Worm (Caenorhabditis elegans): ENCODE data around the gene C49H3.12.

DNA sequence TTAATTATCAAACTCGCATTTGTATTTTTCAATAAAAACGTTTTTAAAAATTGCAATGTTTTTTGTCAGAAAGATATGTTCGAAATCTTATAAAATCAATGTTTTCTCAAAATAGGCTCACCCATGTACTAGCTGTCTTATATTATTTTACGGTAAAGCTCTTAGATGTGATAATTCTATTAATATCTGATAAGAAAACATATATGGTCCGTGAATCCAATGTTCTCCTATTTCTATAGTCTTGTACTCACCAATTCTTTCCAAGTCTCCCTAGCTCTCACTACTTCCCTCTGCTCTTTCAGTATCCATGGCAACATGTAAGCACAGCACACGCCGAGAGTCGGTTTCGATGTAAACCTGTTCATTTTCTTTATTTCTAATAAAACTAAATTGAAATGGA, 6.6 kb upstream of the C49H3.12 start, which contains the start of gene bbs-2:
- TF ChIP-seq blmp-1 (tag; optimal IDR thresholded peaks at IDR 0.05) (no peak), ztf-11 (tag; optimal IDR thresholded peaks at IDR 0.05) (no peak), unc-62 (GFP tag; optimal IDR thresholded peaks at IDR 0.05) (no peak), hlh-1 (tag; optimal IDR thresholded peaks at IDR 0.05) (no peak), unc-39 (tag; optimal IDR thresholded peaks at IDR 0.05) (no peak), elt-3 (tag; optimal IDR thresholded peaks at IDR 0.05) (no peak), lsy-2 (tag; optimal IDR thresholded peaks at IDR 0.05) (no peak), lin-13 (tag; optimal IDR thresholded peaks at IDR 0.05) (no peak), M03D4.4 (tag; optimal IDR thresholded peaks at IDR 0.05) (no peak), nhr-12 (tag; optimal IDR thresholded peaks at IDR 0.05) (no peak), ces-1 (GFP tag; optimal IDR thresholded peaks at IDR 0.05) (no peak)

Data from whole organism, mixed stage, embryonic.